Worm (Caenorhabditis elegans): ENCODE measurements around the gene wnk-1.

The wnk-1 gene

ce11 chrIV:9198136-9198535 lies 1.8 kb upstream of the wnk-1 start (continued):
- TF ChIP-seq pag-3 (tag; optimal IDR thresholded peaks at IDR 0.05; ENCODE audit: borderline replicate concordance, insufficient read depth), result no peak
- peak; percentile 88 for TF ChIP-seq snu-23 (GFP tag; optimal IDR thresholded peaks at IDR 0.05)
- peak; percentile 17 for TF ChIP-seq ama-1 (optimal IDR thresholded peaks at IDR 0.05)
- TF ChIP-seq hlh-17 (GFP tag; optimal IDR thresholded peaks at IDR 0.05; ENCODE audit: borderline replicate concordance), result no peak
- peak in 1 of 2 experiments; percentile 78 for TF ChIP-seq mdl-1 (tag; optimal IDR thresholded peaks at IDR 0.05)
- TF ChIP-seq skn-1 (tag; optimal IDR thresholded peaks at IDR 0.05), result peak; percentile 24
- peak; percentile 92 for TF ChIP-seq nhr-20 (tag; optimal IDR thresholded peaks at IDR 0.05)
- no peak for TF ChIP-seq C04F5.9 (tag; optimal IDR thresholded peaks at IDR 0.05)
- no peak for TF ChIP-seq zag-1 (tag; optimal IDR thresholded peaks at IDR 0.05)
- no peak for TF ChIP-seq unc-98 (GFP tag; IDR thresholded peaks at IDR 0.05)
- peak; percentile 13 for TF ChIP-seq lin-13 (GFP tag; optimal IDR thresholded peaks at IDR 0.05)
- TF ChIP-seq elt-3 (tag; optimal IDR thresholded peaks at IDR 0.05), result peak in 4 of 6 experiments; percentile 79 to 96 (median 84)
- peak; percentile 97 for TF ChIP-seq nhr-85 (tag)
- TF ChIP-seq lin-39 (tag; optimal IDR thresholded peaks at IDR 0.05), result no peak
- TF ChIP-seq mef-2 (tag; optimal IDR thresholded peaks at IDR 0.05), result no peak
- TF ChIP-seq egl-13 (tag; optimal IDR thresholded peaks at IDR 0.05), result no peak

ce11 chrIV:9199148-9199938 lies 560 bp upstream of the wnk-1 start:
- no peak for TF ChIP-seq fkh-8 (tag; optimal IDR thresholded peaks at IDR 0.05)
- no peak for TF ChIP-seq mab-9 (GFP tag; IDR thresholded peaks at IDR 0.05)
- TF ChIP-seq egl-13 (tag; optimal IDR thresholded peaks at IDR 0.05), result no peak
- TF ChIP-seq sup-37 (GFP tag; optimal IDR thresholded peaks at IDR 0.05), result no peak
- no peak for TF ChIP-seq sptf-1 (tag; optimal IDR thresholded peaks at IDR 0.05)
- no peak for TF ChIP-seq unc-86 (tag; optimal IDR thresholded peaks at IDR 0.05)
- no peak for TF ChIP-seq aly-2 (tag; optimal IDR thresholded peaks at IDR 0.05)
- no peak for TF ChIP-seq C34B4.2 (tag; optimal IDR thresholded peaks at IDR 0.05)
- TF ChIP-seq efl-1 (optimal IDR thresholded peaks at IDR 0.05), result no peak
- TF ChIP-seq efl-1 (GFP tag; optimal IDR thresholded peaks at IDR 0.05 in 1 of 2), result no peak
- no peak for TF ChIP-seq lin-14 (GFP tag; optimal IDR thresholded peaks at IDR 0.05)
- TF ChIP-seq jun-1 (tag; optimal IDR thresholded peaks at IDR 0.05), result no peak

- TF ChIP-seq F16B12.6 (tag; optimal IDR thresholded peaks at IDR 0.05), result no peak
- no peak for TF ChIP-seq efl-1 (optimal IDR thresholded peaks at IDR 0.05)
- peak in 1 of 2 experiments; percentile 63 for TF ChIP-seq efl-1 (GFP tag; optimal IDR thresholded peaks at IDR 0.05 in 1 of 2)
- no peak for TF ChIP-seq vab-15 (tag; optimal IDR thresholded peaks at IDR 0.05)
- no peak for TF ChIP-seq xbp-1 (tag; optimal IDR thresholded peaks at IDR 0.05)
- TF ChIP-seq dsc-1 (tag; optimal IDR thresholded peaks at IDR 0.05), result no peak
Observed at ce11 chrIV:9210841-9211240, 10.9 kb downstream of the wnk-1 start.

- no peak for TF ChIP-seq hlh-17 (GFP tag; optimal IDR thresholded peaks at IDR 0.05; ENCODE audit: borderline replicate concordance)
- peak; percentile 40 for TF ChIP-seq blmp-1 (tag; optimal IDR thresholded peaks at IDR 0.05)
- no peak for TF ChIP-seq vab-15 (tag; optimal IDR thresholded peaks at IDR 0.05)
- TF ChIP-seq efl-1 (optimal IDR thresholded peaks at IDR 0.05), result no peak
- peak in 1 of 2 experiments; percentile 34 for TF ChIP-seq efl-1 (GFP tag; optimal IDR thresholded peaks at IDR 0.05 in 1 of 2)
Observed at ce11 chrIV:9212121-9212520, 12.2 kb downstream of the wnk-1 start, which contains the start of gene C46C2.6. Gene C46C2.6 (plus strand): TSS chrIV:9212421.

ce11 chrIV:9214823-9215222 lies 14.9 kb downstream of the wnk-1 start:
- TF ChIP-seq xbp-1 (tag; optimal IDR thresholded peaks at IDR 0.05) (no peak), lir-3 (tag; optimal IDR thresholded peaks at IDR 0.05; ENCODE audit: poor library complexity) (no peak), mef-2 (tag; optimal IDR thresholded peaks at IDR 0.05) (no peak), pqm-1 (tag; optimal IDR thresholded peaks at IDR 0.05) (no peak), nhr-77 (tag; optimal IDR thresholded peaks at IDR 0.05) (no peak), nhr-85 (tag) (no peak), isw-1 (GFP tag; IDR thresholded peaks at IDR 0.05) (no peak), pax-3 (tag; optimal IDR thresholded peaks at IDR 0.05) (no peak), blmp-1 (tag; optimal IDR thresholded peaks at IDR 0.05) (no peak), elt-2 (tag; optimal IDR thresholded peaks at IDR 0.05) (no peak), ceh-82 (tag; optimal IDR thresholded peaks at IDR 0.05) (no peak), lin-13 (GFP tag; optimal IDR thresholded peaks at IDR 0.05) (no peak), nhr-71 (tag; optimal IDR thresholded peaks at IDR 0.05) (no peak), ceh-63 (GFP tag; optimal IDR thresholded peaks at IDR 0.05) (no peak), egl-27 (tag; optimal IDR thresholded peaks at IDR 0.05) (no peak), pag-3 (tag; optimal IDR thresholded peaks at IDR 0.05; ENCODE audit: borderline replicate concordance, insufficient read depth) (no peak), mdl-1 (tag; optimal IDR thresholded peaks at IDR 0.05) (no peak), tbx-2 (tag; optimal IDR thresholded peaks at IDR 0.05) (no peak)

All from whole organism, L1 larva.